Worm (Caenorhabditis elegans) whole organism, L3 larva: ENCODE measurements around the gene K07H8.5.

Experiments
- elt-1 ChIP-seq: fragments of 150-350 bp; optimal IDR thresholded peaks from 2 replicates; lab custom pipeline; 2014; ENCODE audit warnings: missing biosample characterization, missing genetic modification characterization
- nfya-1 ChIP-seq: sonication (generic microtip); optimal IDR thresholded peaks from 2 replicates; lab custom pipeline; 2017; ENCODE audit warnings: missing genetic modification characterization, mild to moderate bottlenecking, missing compliant biosample characterization, antibody characterized with exemption, moderate library complexity; ENCODE audit not compliant: insufficient read depth
- nhr-12 ChIP-seq: fragments of 150-350 bp; optimal IDR thresholded peaks from 2 replicates; lab custom pipeline; 2014; ENCODE audit warnings: missing biosample characterization, missing genetic modification characterization
- nhr-23 ChIP-seq: fragments of 150-350 bp; optimal IDR thresholded peaks from 2 replicates; lab custom pipeline; 2014; ENCODE audit warnings: missing biosample characterization, missing genetic modification reagents, missing genetic modification characterization
- skn-1 ChIP-seq: fragments of 150-350 bp; optimal IDR thresholded peaks from 2 replicates; lab custom pipeline; 2014; ENCODE audit warnings: missing biosample characterization, missing genetic modification characterization
- snpc-4 ChIP-seq: fragments of 150-350 bp; optimal IDR thresholded peaks from 2 replicates; lab custom pipeline; 2014; ENCODE audit warnings: missing biosample characterization, missing genetic modification characterization
- unc-62 ChIP-seq: fragments of 150-350 bp; sonication (generic microtip); optimal IDR thresholded peaks from 4 replicates; lab custom pipeline; 2014; ENCODE audit warnings: missing biosample characterization, missing genetic modification reagents, missing genetic modification characterization
- ztf-11 ChIP-seq: fragments of 150-350 bp; optimal IDR thresholded peaks from 2 replicates; lab custom pipeline; 2014; ENCODE audit warnings: missing biosample characterization, missing genetic modification characterization

ce11 chrIV:8286352-8286751 is 18.2 kb downstream of the K07H8.5 start, which contains the start of gene K07H8.9:
- TF ChIP-seq nhr-23 (tag; lab: Kevin White, UChicago) (no peak), skn-1 (tag; lab: Kevin White, UChicago) (no peak), snpc-4 (tag; lab: Kevin White, UChicago) (no peak), nfya-1 (tag; lab: Kevin White, UChicago) (no peak), unc-62 (GFP tag; lab: Kevin White, UChicago) (no peak), nhr-12 (tag; lab: Kevin White, UChicago) (no peak), elt-1 (tag; lab: Kevin White, UChicago) (no peak), ztf-11 (tag; lab: Kevin White, UChicago) (no peak)
